Fruit fly (Drosophila melanogaster) whole organism, embryonic: ENCODE data around the gene Hr4.
A peak's percentile ranks its signal among the peaks of the same experiment; 100 is the strongest.

Source experiments
- CG10979 ChIP-seq: fragments of 200-800 bp; sonication (Bioruptor generic); optimal IDR thresholded peaks from 2 replicates; lab custom pipeline; 2018; ENCODE audit warnings: missing biosample characterization, mild to moderate bottlenecking, missing genetic modification characterization, moderate library complexity
- CG12391 ChIP-seq: fragments of 200-800 bp; sonication (Bioruptor generic); optimal IDR thresholded peaks from 3 replicates; lab custom pipeline; 2018; ENCODE audit warnings: missing biosample characterization, mild to moderate bottlenecking, missing genetic modification characterization, moderate library complexity
- CG15073 ChIP-seq: fragments of 200-800 bp; sonication (Bioruptor generic); optimal IDR thresholded peaks from 2 replicates; lab custom pipeline; 2016; ENCODE audit warnings: missing biosample characterization, missing genetic modification characterization
- CG2116 ChIP-seq: fragments of 200-800 bp; sonication (Bioruptor generic); optimal IDR thresholded peaks from 3 replicates; lab custom pipeline; 2018; ENCODE audit warnings: missing biosample characterization, mild to moderate bottlenecking, missing genetic modification characterization
- CG32532 ChIP-seq: fragments of 200-800 bp; sonication (Bioruptor generic); IDR thresholded peaks from 2 replicates; pipeline ENCODE4 v1.3.6; 2022; ENCODE audit warnings: missing biosample characterization, missing genetic modification characterization
- CG5953 ChIP-seq: fragments of 200-800 bp; sonication (Bioruptor generic); IDR thresholded peaks from 2 replicates; pipeline ENCODE4 v1.3.6; 2022; ENCODE audit warnings: missing biosample characterization, missing genetic modification characterization
- CG6683 ChIP-seq: fragments of 200-800 bp; sonication (Bioruptor generic); optimal IDR thresholded peaks from 2 replicates; lab custom pipeline; 2017; ENCODE audit warnings: missing biosample characterization, mild to moderate bottlenecking, missing genetic modification characterization, missing genetic modification reagents
- CG8388 ChIP-seq: fragments of 200-800 bp; sonication (Bioruptor generic); optimal IDR thresholded peaks from 2 replicates; lab custom pipeline; 2019; ENCODE audit warnings: missing biosample characterization, mild to moderate bottlenecking, missing genetic modification characterization, moderate library complexity
- CG9609 ChIP-seq: fragments of 200-800 bp; sonication (Bioruptor generic); optimal IDR thresholded peaks from 3 replicates; lab custom pipeline; 2016; ENCODE audit warnings: missing biosample characterization, missing genetic modification characterization
- CG9797 ChIP-seq: fragments of 200-800 bp; sonication (Bioruptor generic); optimal IDR thresholded peaks from 3 replicates; lab custom pipeline; 2018; ENCODE audit warnings: missing biosample characterization, mild to moderate bottlenecking, missing genetic modification characterization
- CHES-1-like ChIP-seq: fragments of 200-800 bp; sonication (Bioruptor generic); optimal IDR thresholded peaks from 2 replicates; lab custom pipeline; 2016; ENCODE audit warnings: missing biosample characterization, missing genetic modification characterization
- D ChIP-seq, 2 experiments: fragments of 200-800 bp in 1 of 2; fragments of >200 bp in 1 of 2; sonication (Bioruptor generic) in 1 of 2; optimal IDR thresholded peaks; 2 replicates in 1 of 2; 3 replicates in 1 of 2; lab custom pipeline; 2017; ENCODE audit warnings: mild to moderate bottlenecking in 1 of 2, missing biosample characterization in 1 of 2, missing genetic modification characterization in 1 of 2, missing genetic modification reagents in 1 of 2
- Dbx ChIP-seq: fragments of 200-800 bp; sonication (Bioruptor generic); IDR thresholded peaks from 3 replicates; pipeline ENCODE4 v1.3.6; 2022; ENCODE audit warnings: missing biosample characterization, missing genetic modification characterization
- Doc3 ChIP-seq: fragments of 200-800 bp; sonication (Bioruptor generic); IDR thresholded peaks from 3 replicates; pipeline ENCODE4 v1.3.6; 2022; ENCODE audit warnings: missing biosample characterization, missing genetic modification characterization; ENCODE audit not compliant: partially characterized antibody
- Dp ChIP-seq: fragments of 200-800 bp; sonication (Bioruptor generic); optimal IDR thresholded peaks from 2 replicates; lab custom pipeline; 2018; ENCODE audit warnings: missing biosample characterization, mild to moderate bottlenecking, missing genetic modification characterization, moderate library complexity
- E2f2 ChIP-seq: fragments of 200-800 bp; sonication (Bioruptor generic); IDR thresholded peaks from 2 replicates; pipeline ENCODE4 v1.3.6; 2022; ENCODE audit warnings: missing biosample characterization, missing genetic modification characterization
- Elba2 ChIP-seq: fragments of 200-800 bp; sonication (Bioruptor generic); optimal IDR thresholded peaks from 3 replicates; lab custom pipeline; 2016; ENCODE audit warnings: missing biosample characterization, missing genetic modification characterization
- H15 ChIP-seq: fragments of 200-800 bp; sonication (Bioruptor generic); IDR thresholded peaks from 3 replicates; pipeline ENCODE4 v1.3.6; 2022; ENCODE audit warnings: missing biosample characterization, missing genetic modification characterization
- HLH4C ChIP-seq: fragments of 200-800 bp; sonication (Bioruptor generic); IDR thresholded peaks from 3 replicates; pipeline ENCODE4 v1.3.6; 2022; ENCODE audit warnings: missing biosample characterization, missing genetic modification characterization; ENCODE audit not compliant: partially characterized antibody
- Hsf ChIP-seq: fragments of 200-800 bp; sonication (Bioruptor generic); optimal IDR thresholded peaks from 3 replicates; lab custom pipeline; 2016; ENCODE audit warnings: missing biosample characterization, missing genetic modification characterization
- Max ChIP-seq: fragments of 200-800 bp; sonication (Bioruptor generic); optimal IDR thresholded peaks from 2 replicates; lab custom pipeline; 2016; ENCODE audit warnings: missing biosample characterization, mild to moderate bottlenecking, missing genetic modification characterization
- Med ChIP-seq: fragments of 200-800 bp; sonication (Bioruptor generic); peaks from one replicate; lab custom pipeline; 2016; ENCODE audit warnings: missing biosample characterization, missing genetic modification characterization, mild to moderate bottlenecking, inconsistent platforms, moderate library complexity
- NK7.1 ChIP-seq: fragments of 200-800 bp; sonication (Bioruptor generic); optimal IDR thresholded peaks from 3 replicates; lab custom pipeline; 2016; ENCODE audit warnings: missing biosample characterization, missing genetic modification characterization
- Nf-YC ChIP-seq: fragments of 200-800 bp; optimal IDR thresholded peaks from 3 replicates; lab custom pipeline; 2019; ENCODE audit warnings: missing biosample characterization, mild to moderate bottlenecking, missing genetic modification characterization, moderate library complexity
- Pdp1 ChIP-seq, 2 experiments: fragments of 200-800 bp; sonication (Bioruptor generic); optimal IDR thresholded peaks; 3 replicates each; lab custom pipeline; 2016; ENCODE audit warnings: missing biosample characterization in 2 of 2, missing genetic modification characterization in 2 of 2, mild to moderate bottlenecking in 1 of 2, moderate library complexity in 1 of 2
- Sry-δ ChIP-seq: fragments of 200-800 bp; sonication (Bioruptor generic); optimal IDR thresholded peaks from 2 replicates; lab custom pipeline; 2016; ENCODE audit warnings: missing biosample characterization, missing genetic modification characterization
- Stat92E ChIP-seq, 3 experiments: fragments of >200 bp in 2 of 3; fragments of 200-800 bp in 1 of 3; sonication (Bioruptor generic) in 1 of 3; optimal IDR thresholded peaks; 2 replicates each; lab custom pipeline; 2017 to 2019; ENCODE audit warnings: missing biosample characterization in 3 of 3, missing genetic modification characterization in 3 of 3, mild to moderate bottlenecking in 1 of 3, moderate library complexity in 1 of 3
- YL-1 ChIP-seq: fragments of 200-800 bp; sonication (Bioruptor generic); optimal IDR thresholded peaks from 3 replicates; lab custom pipeline; 2017; ENCODE audit warnings: missing biosample characterization, mild to moderate bottlenecking, missing genetic modification characterization
- chn ChIP-seq: fragments of 200-800 bp; sonication (Bioruptor generic); optimal IDR thresholded peaks from 2 replicates; lab custom pipeline; 2016; ENCODE audit warnings: missing biosample characterization, missing genetic modification characterization
- crp ChIP-seq, 2 experiments: fragments of 200-800 bp; sonication (Bioruptor generic); optimal IDR thresholded peaks; 2 replicates in 1 of 2; 3 replicates in 1 of 2; lab custom pipeline; 2017; ENCODE audit warnings: missing biosample characterization in 2 of 2, missing genetic modification characterization in 2 of 2, mild to moderate bottlenecking in 1 of 2, moderate library complexity in 1 of 2
- dpn ChIP-seq, 2 experiments: fragments of 200-800 bp; sonication (Bioruptor generic); optimal IDR thresholded peaks; 3 replicates each; lab custom pipeline; 2016; ENCODE audit warnings: missing biosample characterization in 2 of 2, missing genetic modification characterization in 2 of 2
- dysf ChIP-seq: fragments of 200-800 bp; sonication (Bioruptor generic); IDR thresholded peaks from 3 replicates; pipeline ENCODE4 v1.3.6; 2022; ENCODE audit warnings: missing biosample characterization, missing genetic modification characterization
- emc ChIP-seq: fragments of 200-800 bp; sonication (Bioruptor generic); optimal IDR thresholded peaks from 2 replicates; lab custom pipeline; 2016; ENCODE audit warnings: missing biosample characterization, missing genetic modification characterization
- esg ChIP-seq: fragments of 200-800 bp; sonication (Bioruptor generic); conservative IDR thresholded peaks from 2 replicates; pipeline ENCODE4 v1.3.6; 2022; ENCODE audit warnings: missing biosample characterization, missing genetic modification characterization
- grau ChIP-seq: fragments of 200-800 bp; optimal IDR thresholded peaks from 3 replicates; lab custom pipeline; 2019; ENCODE audit warnings: missing biosample characterization, mild to moderate bottlenecking, missing genetic modification characterization, moderate library complexity
- gro ChIP-seq: fragments of 200-800 bp; sonication (Bioruptor generic); optimal IDR thresholded peaks from 2 replicates; lab custom pipeline; 2016; ENCODE audit warnings: missing biosample characterization, missing genetic modification characterization
- knrl ChIP-seq: fragments of 200-800 bp; sonication (Bioruptor generic); IDR thresholded peaks from 3 replicates; pipeline ENCODE4 v1.3.6; 2022; ENCODE audit warnings: missing biosample characterization, missing genetic modification characterization; ENCODE audit not compliant: partially characterized antibody
- lab ChIP-seq: fragments of 200-800 bp; sonication (Bioruptor generic); optimal IDR thresholded peaks from 3 replicates; lab custom pipeline; 2017; ENCODE audit warnings: missing biosample characterization, missing genetic modification characterization, mild to moderate bottlenecking, moderate library complexity, missing genetic modification reagents
- lilli ChIP-seq: fragments of 200-800 bp; sonication (Bioruptor generic); optimal IDR thresholded peaks from 3 replicates; lab custom pipeline; 2016; ENCODE audit warnings: missing biosample characterization, missing genetic modification characterization
- nerfin-1 ChIP-seq: fragments of 200-800 bp; sonication (Bioruptor generic); optimal IDR thresholded peaks from 3 replicates; lab custom pipeline; 2019; ENCODE audit warnings: missing biosample characterization, mild to moderate bottlenecking, missing genetic modification characterization, moderate library complexity
- nerfin-2 ChIP-seq: fragments of 200-800 bp; sonication (Bioruptor generic); IDR thresholded peaks from 2 replicates; pipeline ENCODE4 v1.3.6; 2022; ENCODE audit warnings: missing biosample characterization, missing genetic modification characterization; ENCODE audit not compliant: partially characterized antibody
- pzg ChIP-seq: fragments of 200-800 bp; sonication (Bioruptor generic); optimal IDR thresholded peaks from 3 replicates; lab custom pipeline; 2018; ENCODE audit warnings: missing biosample characterization, mild to moderate bottlenecking, missing genetic modification characterization, moderate library complexity
- row ChIP-seq: fragments of 200-800 bp; sonication (Bioruptor generic); IDR thresholded peaks from 3 replicates; pipeline ENCODE4 v1.3.6; 2022; ENCODE audit warnings: missing biosample characterization, missing genetic modification characterization
- sisA ChIP-seq: fragments of 200-800 bp; sonication (Bioruptor generic); IDR thresholded peaks from 2 replicates; pipeline ENCODE4 v1.3.6; 2022; ENCODE audit warnings: missing biosample characterization, missing genetic modification characterization
- sug ChIP-seq: fragments of 200-800 bp; optimal IDR thresholded peaks from 2 replicates; lab custom pipeline; 2019; ENCODE audit warnings: missing biosample characterization, mild to moderate bottlenecking, missing genetic modification characterization, moderate library complexity

Hr4 gene

dm6 chrX:1908757-1909156 lies 33.0 kb upstream of the Hr4 start, which contains the start of the genes Edem1 and Rbcn-3B (continued):
- TF ChIP-seq D (optimal IDR thresholded peaks at IDR 0.05; lab: Kevin White, UChicago) (no peak), D (GFP tag; optimal IDR thresholded peaks at IDR 0.05; lab: Kevin White, UChicago) (no peak), Max (GFP tag; lab: Kevin White, UChicago) (peak; percentile 15), Doc3 (GFP tag; lab: Robert Waterston, UW) (peak; percentile 45; the same call in 1 of the 3 replicates), knrl (GFP tag; lab: Robert Waterston, UW) (peak; percentile 49; the same call in 2 of the 3 replicates), CG12391 (tag; lab: Kevin White, UChicago) (no peak), sisA (no peak), CG2116 (GFP tag; lab: Kevin White, UChicago) (peak; percentile 61), pzg (peak; percentile 38), emc (no peak), HLH4C (GFP tag; lab: Robert Waterston, UW) (0 out of 3 replicates have a peak, but pooled peaks have one; percentile 42), Elba2 (no peak), gro (no peak), YL-1 (GFP tag; lab: Kevin White, UChicago) (peak; percentile 41), CG8388 (GFP tag; lab: Kevin White, UChicago) (no peak)
- TF ChIP-seq, all 482 proteins: peak for 49

- TF ChIP-seq lab: no peak
- 0 out of 2 replicates have a peak, but pooled peaks have one; percentile 16 for TF ChIP-seq CG32532 (GFP tag; lab: Robert Waterston, UW)
- TF ChIP-seq Med (GFP tag; lab: Kevin White, UChicago): peak; percentile 10
- TF ChIP-seq grau: peak; percentile 81
- TF ChIP-seq dysf (GFP tag; lab: Robert Waterston, UW): no peak
- peak in 1 of 2 experiments; percentile 86 for TF ChIP-seq Pdp1 (GFP tag; optimal IDR thresholded peaks at IDR 0.05; lab: Kevin White, UChicago)
- peak; percentile 19; the same call in 2 of the 3 replicates for TF ChIP-seq row (GFP tag; lab: Robert Waterston, UW)
Measured at dm6 chrX:1909533-1909932, 32.2 kb upstream of the Hr4 start.

- TF ChIP-seq lilli (GFP tag; lab: Kevin White, UChicago) (no peak), chn (GFP tag; lab: Kevin White, UChicago) (no peak), Dp (GFP tag; lab: Kevin White, UChicago) (peak; percentile 55), CG9609 (peak; percentile 11), Sry-δ (GFP tag; lab: Kevin White, UChicago) (peak; percentile 61), crp (GFP tag; optimal IDR thresholded peaks at IDR 0.05; lab: Kevin White, UChicago) (peak in 1 of 2 experiments; percentile 35), CG10979 (tag; lab: Kevin White, UChicago) (peak; percentile 1), dpn (GFP tag; optimal IDR thresholded peaks at IDR 0.05; lab: Kevin White, UChicago) (no peak), CG6683 (GFP tag; lab: Kevin White, UChicago) (peak; percentile 3), Hsf (GFP tag; lab: Kevin White, UChicago) (no peak), sug (tag; lab: Kevin White, UChicago) (peak; percentile 93), CG9797 (GFP tag; lab: Kevin White, UChicago) (peak; percentile 97), H15 (GFP tag; lab: Robert Waterston, UW) (no peak), esg (GFP tag; lab: Robert Waterston, UW) (no peak), CG2116 (GFP tag; lab: Kevin White, UChicago) (peak; percentile 66), Dbx (GFP tag; lab: Robert Waterston, UW) (no peak), Nf-YC (tag; lab: Kevin White, UChicago) (no peak), E2f2 (GFP tag; lab: Robert Waterston, UW) (peak; percentile 46; the same call in 1 of the 2 replicates), CG15073 (GFP tag; lab: Kevin White, UChicago) (no peak), Stat92E (GFP tag; optimal IDR thresholded peaks at IDR 0.05; lab: Kevin White, UChicago) (peak in 1 of 3 experiments; percentile 6), row (GFP tag; lab: Robert Waterston, UW) (peak; percentile 23; the same call in 1 of the 3 replicates), CHES-1-like (GFP tag; lab: Kevin White, UChicago) (peak; percentile 34), NK7.1 (GFP tag; lab: Kevin White, UChicago) (no peak), nerfin-2 (GFP tag; lab: Robert Waterston, UW) (no peak), CG5953 (GFP tag; lab: Robert Waterston, UW) (no peak), nerfin-1 (tag; lab: Kevin White, UChicago) (peak; percentile 49)
Measured at dm6 chrX:1922765-1923501, 18.8 kb upstream of the Hr4 start, which contains the start of the genes eIF2Bepsilon and Ocrl. TSS of gene eIF2Bepsilon (minus strand) at chrX:1922874. TSS of gene Ocrl (plus strand) at chrX:1922981.
